Worm (Caenorhabditis elegans): ENCODE results near the gene C07E3.9.

The C07E3.9 gene

DNA sequence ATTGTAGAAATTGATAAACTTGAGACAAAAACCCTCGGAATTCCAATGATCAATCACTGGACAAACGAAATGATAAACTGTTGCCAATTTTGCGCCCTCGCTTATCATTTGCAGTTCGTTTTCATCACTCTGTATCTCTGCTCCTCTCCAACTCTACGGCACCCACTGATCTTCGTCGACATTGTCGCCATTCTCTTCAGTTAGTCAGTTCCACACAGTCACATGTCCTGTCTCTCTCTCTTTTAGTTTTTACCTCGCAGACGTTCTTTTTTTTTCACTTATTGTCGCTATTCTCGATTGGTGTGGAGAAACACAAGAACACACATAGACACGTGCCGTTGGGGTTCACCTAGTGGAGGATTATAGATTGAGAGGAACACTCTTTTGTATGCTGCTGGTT lies 38.5 kb downstream of the C07E3.9 start (continued):
- TF ChIP-seq ama-1 (optimal IDR thresholded peaks at IDR 0.05) (peak; percentile 80), hlh-30 (tag; optimal IDR thresholded peaks at IDR 0.05; ENCODE audit: insufficient read depth) (peak; percentile 97), nhr-11 (tag; optimal IDR thresholded peaks at IDR 0.05) (peak; percentile 16), mes-2 (tag; optimal IDR thresholded peaks at IDR 0.05; ENCODE audit: poor library complexity, severe bottlenecking) (peak; percentile 63), mdl-1 (tag; optimal IDR thresholded peaks at IDR 0.05) (peak; percentile 73 to 92), hif-1 (tag; optimal IDR thresholded peaks at IDR 0.05) (peak in 1 of 2 experiments; percentile 6), dmd-9 (GFP tag; IDR thresholded peaks at IDR 0.05) (no peak), nhr-77 (tag; optimal IDR thresholded peaks at IDR 0.05) (peak; percentile 63), Y5F2A.4 (GFP tag; optimal IDR thresholded peaks at IDR 0.05) (no peak), ZK546.5 (tag; optimal IDR thresholded peaks at IDR 0.05) (no peak), sdz-12 (GFP tag; optimal IDR thresholded peaks at IDR 0.05) (no peak), nhr-10 (tag; optimal IDR thresholded peaks at IDR 0.05) (peak; percentile 45), pha-4 (GFP tag; IDR thresholded peaks at IDR 0.05) (0 out of 2 replicates have a peak, but pooled peaks have one; percentile 34), pha-4 (tag; optimal IDR thresholded peaks at IDR 0.05) (peak; percentile 73), gei-8 (GFP tag; optimal IDR thresholded peaks at IDR 0.05) (peak; percentile 54), tag-97 (GFP tag; IDR thresholded peaks at IDR 0.05) (no peak), F10B5.3 (tag; optimal IDR thresholded peaks at IDR 0.05) (no peak), pqm-1 (tag; optimal IDR thresholded peaks at IDR 0.05) (peak; percentile 77), tra-1 (GFP tag; IDR thresholded peaks at IDR 0.05) (peak; percentile 74), lin-39 (tag; optimal IDR thresholded peaks at IDR 0.05) (no peak), mxl-2 (GFP tag; conservative IDR thresholded peaks at IDR 0.05) (peak; percentile 71), dpl-1 (GFP tag; optimal IDR thresholded peaks at IDR 0.05) (peak; percentile 39), ctbp-1 (GFP tag; IDR thresholded peaks at IDR 0.05) (peak; percentile 44; the same call in 1 of the 2 replicates), arid-1 (GFP tag; conservative IDR thresholded peaks at IDR 0.05) (no peak), lin-1 (GFP tag; IDR thresholded peaks at IDR 0.05) (0 out of 2 replicates have a peak, but pooled peaks have one; percentile 19), hmg-1.1 (GFP tag; IDR thresholded peaks at IDR 0.05) (peak; percentile 51), T20F7.1 (GFP tag; optimal IDR thresholded peaks at IDR 0.05) (peak; percentile 78), lin-13 (GFP tag; optimal IDR thresholded peaks at IDR 0.05) (no peak), hlh-11 (tag; optimal IDR thresholded peaks at IDR 0.05) (peak; percentile 96), daf-16 (GFP tag; optimal IDR thresholded peaks at IDR 0.05) (no peak), daf-16 (tag; optimal IDR thresholded peaks at IDR 0.05) (peak; percentile 79), cey-2 (tag; optimal IDR thresholded peaks at IDR 0.05; ENCODE audit: borderline replicate concordance, insufficient read depth) (peak; percentile 85), nhr-28 (tag; optimal IDR thresholded peaks at IDR 0.05) (peak; percentile 88), zfp-3 (GFP tag; conservative IDR thresholded peaks at IDR 0.05) (0 out of 2 replicates have a peak, but pooled peaks have one; percentile 15), nhr-25 (tag; optimal IDR thresholded peaks at IDR 0.05; ENCODE audit: borderline replicate concordance, insufficient read depth) (peak; percentile 78)

DNA sequence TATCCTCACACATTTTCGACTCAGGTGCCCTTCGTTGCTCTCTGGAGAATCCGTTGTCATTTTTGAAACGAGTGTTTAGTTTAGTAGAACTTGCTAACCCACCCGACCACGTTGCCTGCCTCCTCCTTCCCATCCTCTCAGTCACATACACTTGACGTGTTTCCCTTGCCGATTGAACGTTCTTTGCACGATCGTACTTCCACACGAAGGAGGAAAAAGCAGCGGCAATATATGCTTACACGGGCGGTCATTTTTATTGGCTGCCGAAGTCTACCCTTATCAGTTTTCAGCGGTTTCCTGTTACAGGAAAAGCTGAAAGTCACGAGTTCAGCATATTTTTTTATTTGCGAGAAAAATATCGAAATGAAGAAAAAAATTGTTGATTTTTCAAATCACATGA lies 39.2 kb downstream of the C07E3.9 start:
- peak; percentile 87 for TF ChIP-seq tra-1 (GFP tag; IDR thresholded peaks at IDR 0.05)
- TF ChIP-seq spr-3 (GFP tag; optimal IDR thresholded peaks at IDR 0.05): no peak
- TF ChIP-seq ceh-62 (tag; optimal IDR thresholded peaks at IDR 0.05): no peak
- TF ChIP-seq lin-1 (GFP tag; IDR thresholded peaks at IDR 0.05): peak; percentile 82
- peak; percentile 94 for TF ChIP-seq hlh-11 (tag; optimal IDR thresholded peaks at IDR 0.05)
- no peak for TF ChIP-seq lin-13 (GFP tag; optimal IDR thresholded peaks at IDR 0.05)
- peak; percentile 41 for TF ChIP-seq gei-8 (GFP tag; optimal IDR thresholded peaks at IDR 0.05)
- peak; percentile 11; the same call in 1 of the 2 replicates for TF ChIP-seq lim-7 (GFP tag; IDR thresholded peaks at IDR 0.05)
- peak; percentile 51 for TF ChIP-seq mes-2 (tag; optimal IDR thresholded peaks at IDR 0.05; ENCODE audit: poor library complexity, severe bottlenecking)
- TF ChIP-seq mxl-2 (GFP tag; conservative IDR thresholded peaks at IDR 0.05): peak; percentile 85
- peak; percentile 17 for TF ChIP-seq zip-2 (tag; optimal IDR thresholded peaks at IDR 0.05)
- TF ChIP-seq nhr-25 (tag; optimal IDR thresholded peaks at IDR 0.05; ENCODE audit: borderline replicate concordance, insufficient read depth): no peak
- peak; percentile 67 for TF ChIP-seq T26A8.4 (GFP tag; IDR thresholded peaks at IDR 0.05)
- TF ChIP-seq fos-1 (tag; optimal IDR thresholded peaks at IDR 0.05): no peak
- TF ChIP-seq ceh-44 (GFP tag; IDR thresholded peaks at IDR 0.05): no peak
- no peak for TF ChIP-seq R02D3.7 (tag; optimal IDR thresholded peaks at IDR 0.05)
- TF ChIP-seq F26F4.8 (GFP tag; conservative IDR thresholded peaks at IDR 0.05): no peak
- peak; percentile 26; the same call in 1 of the 2 replicates for TF ChIP-seq set-16 (GFP tag; IDR thresholded peaks at IDR 0.05)
- TF ChIP-seq saeg-2 (GFP tag; IDR thresholded peaks at IDR 0.05): no peak
- TF ChIP-seq Y5F2A.4 (GFP tag; optimal IDR thresholded peaks at IDR 0.05): no peak
- peak; percentile 56 for TF ChIP-seq ama-1 (optimal IDR thresholded peaks at IDR 0.05)
- 0 out of 2 replicates have a peak, but pooled peaks have one; percentile 15 for TF ChIP-seq madf-9 (GFP tag; conservative IDR thresholded peaks at IDR 0.05)
- TF ChIP-seq nhr-11 (tag; optimal IDR thresholded peaks at IDR 0.05): no peak
- no peak for TF ChIP-seq tag-97 (GFP tag; IDR thresholded peaks at IDR 0.05)
- TF ChIP-seq ceh-28 (tag; optimal IDR thresholded peaks at IDR 0.05): no peak
- TF ChIP-seq spr-1 (tag; optimal IDR thresholded peaks at IDR 0.05): no peak
